Worm (Caenorhabditis elegans) whole organism, mixed stage, embryonic: ENCODE measurements around the gene prp-18.

ENCODE experiments used
- M03D4.4 ChIP-seq: sonication (generic microtip); optimal IDR thresholded peaks from 2 replicates; lab custom pipeline; 2017; ENCODE audit warnings: mild to moderate bottlenecking, missing genetic modification characterization, missing compliant biosample characterization
- bed-3 ChIP-seq: fragments of 200-800 bp; sonication (Bioruptor generic); optimal IDR thresholded peaks from 3 replicates; lab custom pipeline; 2018; ENCODE audit warnings: mild to moderate bottlenecking, missing genetic modification characterization, moderate library complexity, missing compliant biosample characterization
- blmp-1 ChIP-seq: fragments of 150-350 bp; optimal IDR thresholded peaks from 2 replicates; lab custom pipeline; 2014; ENCODE audit warnings: missing biosample characterization, missing genetic modification characterization
- ceh-39 ChIP-seq: fragments of 150-350 bp; optimal IDR thresholded peaks from 2 replicates; lab custom pipeline; 2014; ENCODE audit warnings: missing biosample characterization, missing genetic modification characterization
- ceh-43 ChIP-seq: fragments of 200-800 bp; sonication (Bioruptor generic); optimal IDR thresholded peaks from 2 replicates; lab custom pipeline; 2018; ENCODE audit warnings: mild to moderate bottlenecking, missing genetic modification characterization, moderate library complexity, missing compliant biosample characterization
- ces-1 ChIP-seq: fragments of 150-350 bp; optimal IDR thresholded peaks from 2 replicates; lab custom pipeline; 2014; ENCODE audit warnings: missing biosample characterization, missing genetic modification reagents, missing genetic modification characterization
- cnd-1 ChIP-seq: fragments of 200-800 bp; sonication (Bioruptor generic); optimal IDR thresholded peaks from 2 replicates; lab custom pipeline; 2018; ENCODE audit warnings: mild to moderate bottlenecking, missing genetic modification characterization, missing compliant biosample characterization
- elt-1 ChIP-seq: sonication (generic microtip); optimal IDR thresholded peaks from 2 replicates; lab custom pipeline; 2017; ENCODE audit warnings: missing genetic modification characterization, mild to moderate bottlenecking, missing compliant biosample characterization, antibody characterized with exemption, moderate library complexity, borderline replicate concordance; ENCODE audit not compliant: insufficient read depth
- elt-3 ChIP-seq: fragments of 150-350 bp; optimal IDR thresholded peaks from 2 replicates; lab custom pipeline; 2014; ENCODE audit warnings: missing biosample characterization, missing genetic modification characterization
- flh-1 ChIP-seq: fragments of 200-800 bp; sonication (Bioruptor generic); optimal IDR thresholded peaks from 2 replicates; lab custom pipeline; 2018; ENCODE audit warnings: mild to moderate bottlenecking, missing genetic modification characterization, moderate library complexity, missing compliant biosample characterization
- ham-2 ChIP-seq: fragments of 200-800 bp; sonication (Bioruptor generic); optimal IDR thresholded peaks from 2 replicates; lab custom pipeline; 2018; ENCODE audit warnings: mild to moderate bottlenecking, missing genetic modification characterization, missing compliant biosample characterization
- lin-13 ChIP-seq: fragments of 150-350 bp; optimal IDR thresholded peaks from 2 replicates; lab custom pipeline; 2014; ENCODE audit warnings: missing biosample characterization, missing genetic modification characterization
- lin-32 ChIP-seq: fragments of 200-800 bp; sonication (Bioruptor generic); optimal IDR thresholded peaks from 2 replicates; lab custom pipeline; 2018; ENCODE audit warnings: mild to moderate bottlenecking, missing genetic modification characterization, missing compliant biosample characterization
- lsy-2 ChIP-seq: fragments of 150-350 bp; optimal IDR thresholded peaks from 2 replicates; lab custom pipeline; 2014; ENCODE audit warnings: missing biosample characterization, missing genetic modification characterization
- mab-5 ChIP-seq: fragments of 150-350 bp; optimal IDR thresholded peaks from 2 replicates; lab custom pipeline; 2014; ENCODE audit warnings: missing biosample characterization, missing genetic modification characterization
- mep-1 ChIP-seq: fragments of 150-350 bp; optimal IDR thresholded peaks from 2 replicates; lab custom pipeline; 2017; ENCODE audit warnings: missing biosample characterization, missing genetic modification reagents, missing genetic modification characterization, inconsistent platforms
- mls-2 ChIP-seq: sonication (generic microtip); optimal IDR thresholded peaks from 2 replicates; lab custom pipeline; 2016; ENCODE audit warnings: mild to moderate bottlenecking, missing genetic modification characterization, moderate library complexity, missing compliant biosample characterization
- nhr-12 ChIP-seq: fragments of 150-350 bp; optimal IDR thresholded peaks from 2 replicates; lab custom pipeline; 2014; ENCODE audit warnings: missing biosample characterization, missing genetic modification characterization
- nhr-2 ChIP-seq: fragments of 150-350 bp; optimal IDR thresholded peaks from 2 replicates; lab custom pipeline; 2014; ENCODE audit warnings: missing biosample characterization, missing genetic modification characterization
- nhr-237 ChIP-seq: fragments of 150-350 bp; optimal IDR thresholded peaks from 2 replicates; lab custom pipeline; 2014; ENCODE audit warnings: missing biosample characterization, missing genetic modification characterization
- nhr-28 ChIP-seq: fragments of 150-350 bp; optimal IDR thresholded peaks from 2 replicates; lab custom pipeline; 2014; ENCODE audit warnings: missing biosample characterization, missing genetic modification characterization
- nhr-76 ChIP-seq: sonication (generic microtip); optimal IDR thresholded peaks from 2 replicates; lab custom pipeline; 2017; ENCODE audit warnings: missing biosample characterization, missing genetic modification characterization
- pha-4 ChIP-seq: fragments of 150-350 bp; optimal IDR thresholded peaks from 2 replicates; lab custom pipeline; 2018; ENCODE audit warnings: missing biosample characterization, missing genetic modification reagents, missing genetic modification characterization
- sem-2 ChIP-seq: fragments of 200-800 bp; sonication (Bioruptor generic); optimal IDR thresholded peaks from 2 replicates; lab custom pipeline; 2018; ENCODE audit warnings: mild to moderate bottlenecking, missing genetic modification characterization, missing compliant biosample characterization
- snpc-4 ChIP-seq: fragments of 150-350 bp; optimal IDR thresholded peaks from 2 replicates; lab custom pipeline; 2014; ENCODE audit warnings: missing biosample characterization, missing genetic modification characterization
- sptf-1 ChIP-seq: sonication (generic microtip); optimal IDR thresholded peaks from 2 replicates; lab custom pipeline; 2017; ENCODE audit warnings: mild to moderate bottlenecking, missing genetic modification characterization, moderate library complexity, missing compliant biosample characterization
- tbx-8 ChIP-seq: fragments of 200-800 bp; sonication (Bioruptor generic); optimal IDR thresholded peaks from 2 replicates; lab custom pipeline; 2018; ENCODE audit warnings: mild to moderate bottlenecking, missing genetic modification characterization, moderate library complexity, missing compliant biosample characterization
- unc-120 ChIP-seq: sonication (generic microtip); optimal IDR thresholded peaks from 2 replicates; lab custom pipeline; 2017; ENCODE audit warnings: missing genetic modification characterization, missing compliant biosample characterization; ENCODE audit not compliant: poor library complexity, severe bottlenecking
- unc-62 ChIP-seq: fragments of 150-350 bp; optimal IDR thresholded peaks from 2 replicates; lab custom pipeline; 2014; ENCODE audit warnings: missing biosample characterization, missing genetic modification reagents, missing genetic modification characterization
- zip-8 ChIP-seq: fragments of 150-350 bp; optimal IDR thresholded peaks from 2 replicates; lab custom pipeline; 2014; ENCODE audit warnings: missing biosample characterization, missing genetic modification characterization
- ztf-11 ChIP-seq: fragments of 150-350 bp; optimal IDR thresholded peaks from 2 replicates; lab custom pipeline; 2014; ENCODE audit warnings: missing biosample characterization, missing genetic modification characterization

Gene prp-18

DNA sequence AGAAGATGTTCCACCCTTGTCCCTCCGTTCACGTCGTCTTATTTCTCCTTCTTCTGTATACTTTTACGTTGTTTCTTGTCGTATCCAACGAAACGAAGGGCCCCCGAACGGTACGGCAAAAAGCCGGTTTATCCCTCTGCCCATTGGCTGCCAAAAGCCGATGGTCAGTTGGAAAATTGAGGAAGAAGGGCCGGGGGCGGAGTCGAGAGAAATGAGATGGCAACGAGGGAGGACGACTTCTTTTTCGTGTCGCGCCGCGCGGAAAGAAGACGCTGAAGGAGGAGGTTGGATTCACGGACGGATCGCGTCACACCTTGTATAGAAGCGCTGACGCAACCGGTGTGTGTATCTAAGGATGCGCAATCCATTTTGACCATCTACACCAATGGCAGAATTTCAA is 30.9 kb upstream of the prp-18 start:
- TF ChIP-seq ceh-39 (tag; lab: Kevin White, UChicago) = no peak
- no peak for TF ChIP-seq lsy-2 (tag; lab: Kevin White, UChicago)
- TF ChIP-seq zip-8 (tag; lab: Kevin White, UChicago) = no peak
- no peak for TF ChIP-seq pha-4 (tag; lab: Kevin White, UChicago)
- TF ChIP-seq ham-2 (GFP tag; lab: Kevin White, UChicago) = no peak
- no peak for TF ChIP-seq ztf-11 (tag; lab: Kevin White, UChicago)
- no peak for TF ChIP-seq ces-1 (GFP tag; lab: Kevin White, UChicago)
- TF ChIP-seq nhr-76 (tag; lab: Kevin White, UChicago) = no peak

DNA sequence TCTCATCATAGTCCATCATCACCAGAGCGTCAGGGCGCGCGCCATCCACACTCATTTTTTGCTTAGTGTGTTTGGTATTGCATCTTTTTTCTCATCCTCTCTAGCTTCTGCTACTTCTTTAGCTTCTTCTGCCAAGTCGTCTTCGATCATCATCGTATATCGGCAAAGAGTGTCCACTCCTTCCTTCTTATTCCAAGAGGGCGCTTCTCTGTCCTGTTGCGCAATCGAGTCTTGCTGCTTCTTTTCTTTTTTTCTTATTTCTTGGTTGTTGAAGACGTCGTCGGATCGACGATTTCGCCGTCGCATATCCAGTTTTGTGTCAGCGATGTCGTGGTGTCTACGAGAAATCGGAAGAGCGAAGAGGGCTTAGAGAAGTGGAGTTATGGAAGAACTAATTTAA is 28.9 kb upstream of the prp-18 start:
- TF ChIP-seq bed-3 = no peak
- no peak for TF ChIP-seq nhr-28 (tag; lab: Kevin White, UChicago)
- TF ChIP-seq zip-8 (tag; lab: Kevin White, UChicago) = peak; percentile 4

DNA sequence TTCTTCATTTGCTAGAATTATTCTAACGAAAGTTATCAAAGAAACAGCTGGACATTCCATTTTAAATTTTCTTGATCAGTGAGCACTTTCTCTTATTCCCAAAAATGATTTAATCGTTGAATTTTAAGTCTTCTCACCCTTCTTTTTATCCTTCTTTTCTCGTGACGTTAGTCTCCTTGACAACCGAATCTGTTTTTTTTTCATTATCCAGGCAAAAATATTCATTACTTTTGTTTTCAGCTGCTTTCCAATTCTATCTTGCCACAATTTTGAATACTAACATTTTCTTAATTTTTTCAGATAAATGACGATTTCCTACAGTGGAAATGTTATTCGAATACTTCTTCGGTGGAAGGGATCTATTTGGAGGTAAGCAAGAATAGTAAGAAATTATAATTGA is 19.4 kb upstream of the prp-18 start, which contains the start of gene best-13:
Gene best-13, plus strand, starts transcription at position 301 of the 400 bp plus-strand sequence.
- TF ChIP-seq elt-1 (tag; lab: Kevin White, UChicago) (no peak), sem-2 (GFP tag; lab: Kevin White, UChicago) (no peak), mls-2 (tag; lab: Kevin White, UChicago) (no peak), ham-2 (GFP tag; lab: Kevin White, UChicago) (no peak), lin-13 (no peak), mab-5 (tag; lab: Kevin White, UChicago) (no peak), lin-32 (GFP tag; lab: Kevin White, UChicago) (no peak), ceh-39 (tag; lab: Kevin White, UChicago) (no peak), ceh-43 (no peak), nhr-76 (tag; lab: Kevin White, UChicago) (no peak), lsy-2 (tag; lab: Kevin White, UChicago) (no peak)

DNA sequence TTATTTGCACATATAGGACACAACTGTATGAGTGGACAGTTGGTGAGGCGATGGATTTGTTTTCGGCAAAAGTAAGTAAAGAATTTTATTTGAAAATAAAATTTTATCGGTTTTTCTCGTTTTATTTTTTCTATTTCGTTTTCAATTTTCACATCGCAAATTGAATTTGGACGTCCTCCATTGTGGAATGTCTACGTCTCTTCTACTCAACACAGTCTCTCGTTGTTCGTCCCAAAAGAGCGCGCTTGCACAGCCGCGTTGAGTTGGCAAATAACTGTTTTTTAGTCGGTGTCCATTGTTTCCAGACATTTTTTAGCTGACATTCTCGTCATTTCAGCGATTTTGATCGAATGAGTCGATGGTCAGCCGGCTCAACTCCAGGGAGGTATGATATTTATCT is 15.0 kb upstream of the prp-18 start:
- no peak for TF ChIP-seq nhr-76 (tag; lab: Kevin White, UChicago)
- TF ChIP-seq ham-2 (GFP tag; lab: Kevin White, UChicago) = no peak
- no peak for TF ChIP-seq nhr-237
- peak; percentile 93 for TF ChIP-seq ces-1 (GFP tag; lab: Kevin White, UChicago)
- peak; percentile 3 for TF ChIP-seq unc-120 (tag; lab: Kevin White, UChicago)
- TF ChIP-seq unc-62 (GFP tag; lab: Kevin White, UChicago) = no peak
- no peak for TF ChIP-seq sptf-1 (tag; lab: Kevin White, UChicago)
- TF ChIP-seq nhr-28 (tag; lab: Kevin White, UChicago) = no peak

DNA sequence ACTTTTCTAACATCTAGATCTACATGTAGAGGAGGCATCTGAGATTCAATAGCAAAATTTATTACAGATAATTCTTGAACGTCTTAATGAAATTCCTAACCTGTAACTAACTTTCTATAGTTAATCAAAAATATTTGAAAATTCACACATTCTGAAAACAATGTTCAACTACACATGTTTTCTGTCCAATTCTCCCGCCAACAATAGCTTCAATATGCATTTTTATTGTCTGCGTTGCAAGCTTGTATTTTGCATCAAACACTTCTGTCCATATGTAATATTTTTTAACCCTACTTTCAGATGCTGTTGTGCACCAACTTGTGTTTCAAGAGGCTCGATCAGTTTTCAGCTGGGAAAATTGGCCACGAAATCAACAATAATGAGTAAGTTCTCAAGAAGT is 14.5 kb upstream of the prp-18 start, which contains the start of gene tbc-3:
Gene tbc-3, plus strand, starts transcription at position 301 of the 400 bp plus-strand sequence.
- no peak for TF ChIP-seq snpc-4
- TF ChIP-seq bed-3 = no peak
- TF ChIP-seq nhr-12 (tag; lab: Kevin White, UChicago) = no peak
- no peak for TF ChIP-seq flh-1 (GFP tag; lab: Kevin White, UChicago)
- TF ChIP-seq sem-2 (GFP tag; lab: Kevin White, UChicago) = no peak
- TF ChIP-seq nhr-237 = no peak
- TF ChIP-seq ztf-11 (tag; lab: Kevin White, UChicago) = no peak
- TF ChIP-seq nhr-2 (tag; lab: Kevin White, UChicago) = no peak
- no peak for TF ChIP-seq nhr-28 (tag; lab: Kevin White, UChicago)
- no peak for TF ChIP-seq elt-3
- TF ChIP-seq lin-13 = no peak
- TF ChIP-seq mab-5 (tag; lab: Kevin White, UChicago) = no peak
- no peak for TF ChIP-seq cnd-1 (tag; lab: Kevin White, UChicago)
- TF ChIP-seq mls-2 (tag; lab: Kevin White, UChicago) = no peak
- no peak for TF ChIP-seq ceh-43
- no peak for TF ChIP-seq M03D4.4
- no peak for TF ChIP-seq mep-1
- TF ChIP-seq, all 35 proteins: peak for 0

DNA sequence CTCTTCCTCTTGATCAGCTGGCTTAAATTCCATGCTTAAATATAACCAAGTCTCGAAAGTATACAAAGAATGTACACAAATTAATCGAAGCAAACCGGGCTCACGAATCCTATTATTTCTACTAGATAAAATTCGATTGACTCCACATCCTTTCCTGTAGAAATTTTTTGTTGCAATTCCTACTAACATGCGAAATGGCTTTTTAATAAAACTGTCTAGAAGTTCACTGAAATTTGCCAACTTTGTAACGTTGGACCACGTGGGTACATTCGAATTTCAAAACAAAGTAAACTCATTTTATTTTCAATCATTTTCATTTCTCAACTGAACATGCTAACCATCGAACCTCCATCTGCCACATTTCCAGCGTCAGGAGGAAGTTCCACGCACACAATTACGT is 10.9 kb upstream of the prp-18 start, which contains the start of gene ssp-32:
Gene ssp-32, plus strand, starts transcription at position 301 of the 400 bp plus-strand sequence.
- TF ChIP-seq sem-2 (GFP tag; lab: Kevin White, UChicago) = no peak
- no peak for TF ChIP-seq zip-8 (tag; lab: Kevin White, UChicago)
- no peak for TF ChIP-seq tbx-8 (GFP tag; lab: Kevin White, UChicago)
- no peak for TF ChIP-seq nhr-28 (tag; lab: Kevin White, UChicago)
- no peak for TF ChIP-seq ztf-11 (tag; lab: Kevin White, UChicago)
- TF ChIP-seq blmp-1 = no peak
- no peak for TF ChIP-seq nhr-2 (tag; lab: Kevin White, UChicago)
- no peak for TF ChIP-seq lin-32 (GFP tag; lab: Kevin White, UChicago)
- TF ChIP-seq mls-2 (tag; lab: Kevin White, UChicago) = no peak
- TF ChIP-seq elt-1 (tag; lab: Kevin White, UChicago) = no peak
- TF ChIP-seq nhr-237 = no peak
- TF ChIP-seq sptf-1 (tag; lab: Kevin White, UChicago) = no peak
